Worm (Caenorhabditis elegans): ENCODE data around the gene ZC15.10.
A peak's percentile ranks its signal among the peaks of the same experiment; 100 is the strongest.

Gene ZC15.10

DNA sequence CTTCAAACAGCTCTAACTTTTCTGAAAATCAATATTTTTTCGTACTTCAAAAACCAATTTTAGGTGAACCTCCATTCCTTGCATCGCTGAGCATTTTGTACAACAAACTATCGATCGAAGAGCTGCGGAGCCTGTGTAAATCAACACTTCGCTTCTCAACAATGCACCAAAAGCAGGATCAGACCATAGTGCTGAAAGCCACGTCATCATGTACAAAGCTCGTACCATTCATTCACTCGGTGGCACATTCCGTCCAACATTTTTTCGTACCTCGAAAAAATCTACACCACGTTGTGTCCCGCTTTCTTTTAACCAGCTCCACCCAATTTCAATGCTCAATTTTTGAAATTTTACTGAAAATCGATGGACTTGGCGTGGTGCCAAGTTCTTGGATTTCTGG is at the start of gene ZC15.10:
Gene ZC15.10 (plus strand): TSS at position 162 of the 400 bp plus-strand sequence.
- TF ChIP-seq ceh-82 (tag; optimal IDR thresholded peaks at IDR 0.05) (no peak), R02D3.7 (tag; optimal IDR thresholded peaks at IDR 0.05) (no peak), dmd-4 (tag; optimal IDR thresholded peaks at IDR 0.05) (no peak), C34F6.9 (tag; optimal IDR thresholded peaks at IDR 0.05) (no peak), mab-5 (tag; optimal IDR thresholded peaks at IDR 0.05) (no peak), mdl-1 (tag; optimal IDR thresholded peaks at IDR 0.05) (no peak), Y55F3AM.14 (GFP tag; optimal IDR thresholded peaks at IDR 0.05) (no peak), alr-1 (tag; optimal IDR thresholded peaks at IDR 0.05) (no peak), ZK546.5 (tag; optimal IDR thresholded peaks at IDR 0.05) (no peak), elt-1 (tag; optimal IDR thresholded peaks at IDR 0.05) (no peak), ztf-1 (GFP tag; conservative IDR thresholded peaks at IDR 0.05) (no peak), sma-3 (GFP tag; optimal IDR thresholded peaks at IDR 0.05) (no peak)

- TF ChIP-seq nhr-25 (tag; optimal IDR thresholded peaks at IDR 0.05) (no peak), ceh-16 (tag; optimal IDR thresholded peaks at IDR 0.05) (no peak), F13H6.1 (tag; optimal IDR thresholded peaks at IDR 0.05) (no peak), dmd-4 (tag; optimal IDR thresholded peaks at IDR 0.05) (no peak), lsy-2 (tag; optimal IDR thresholded peaks at IDR 0.05) (no peak)
These were observed 43.5 kb upstream of the ZC15.10 start, which contains the start of gene mdt-17 for ce11 chrV:20266992-20267391. Gene mdt-17 (minus strand): TSS chrV:20267247.

- TF ChIP-seq sma-9 (GFP tag; optimal IDR thresholded peaks at IDR 0.05) (no peak), sma-9 (tag; optimal IDR thresholded peaks at IDR 0.05) (no peak), R02D3.7 (tag; optimal IDR thresholded peaks at IDR 0.05) (peak; percentile 57), ZK546.5 (tag; optimal IDR thresholded peaks at IDR 0.05) (no peak), mbf-1 (tag; optimal IDR thresholded peaks at IDR 0.05) (no peak), fos-1 (tag; optimal IDR thresholded peaks at IDR 0.05) (peak; percentile 5), nhr-21 (tag; optimal IDR thresholded peaks at IDR 0.05) (no peak), nhr-6 (tag; optimal IDR thresholded peaks at IDR 0.05) (no peak), nhr-129 (tag; optimal IDR thresholded peaks at IDR 0.05) (peak; percentile 57), nhr-25 (tag; optimal IDR thresholded peaks at IDR 0.05) (no peak), elt-3 (tag; optimal IDR thresholded peaks at IDR 0.05) (no peak), crh-2 (tag; optimal IDR thresholded peaks at IDR 0.05) (peak; percentile 70), Y55F3AM.14 (GFP tag; optimal IDR thresholded peaks at IDR 0.05) (no peak), sem-4 (tag; optimal IDR thresholded peaks at IDR 0.05) (no peak), nhr-12 (tag; optimal IDR thresholded peaks at IDR 0.05) (no peak), ztf-4 (tag; optimal IDR thresholded peaks at IDR 0.05) (no peak), sma-3 (GFP tag; optimal IDR thresholded peaks at IDR 0.05) (peak; percentile 12), ztf-11 (tag; optimal IDR thresholded peaks at IDR 0.05) (no peak), gmeb-1 (tag; optimal IDR thresholded peaks at IDR 0.05) (peak; percentile 55), dmd-4 (tag; optimal IDR thresholded peaks at IDR 0.05) (no peak), zag-1 (tag; optimal IDR thresholded peaks at IDR 0.05) (no peak), lin-13 (GFP tag; optimal IDR thresholded peaks at IDR 0.05) (peak; percentile 48), nhr-77 (tag; optimal IDR thresholded peaks at IDR 0.05) (no peak), mdl-1 (tag; optimal IDR thresholded peaks at IDR 0.05) (no peak), lsy-2 (tag; optimal IDR thresholded peaks at IDR 0.05) (peak in 1 of 2 experiments; percentile 69), F13H6.1 (tag; optimal IDR thresholded peaks at IDR 0.05) (no peak), unc-55 (GFP tag; optimal IDR thresholded peaks at IDR 0.05) (peak; percentile 89), egl-27 (tag; optimal IDR thresholded peaks at IDR 0.05) (no peak), ceh-16 (tag; optimal IDR thresholded peaks at IDR 0.05) (no peak), C34F6.9 (tag; optimal IDR thresholded peaks at IDR 0.05) (peak; percentile 56), unc-62 (GFP tag; optimal IDR thresholded peaks at IDR 0.05) (no peak), snpc-4 (tag; optimal IDR thresholded peaks at IDR 0.05) (no peak), nhr-23 (tag; optimal IDR thresholded peaks at IDR 0.05) (no peak)
These were observed 40.8 kb upstream of the ZC15.10 start, which contains the start of the genes prmt-1 and cdkr-3 for ce11 chrV:20269661-20270137. Gene prmt-1 (minus strand): TSS chrV:20269711. Gene cdkr-3 (plus strand): TSS chrV:20270107.

ce11 chrV:20276923-20277322 is 33.6 kb upstream of the ZC15.10 start:
- TF ChIP-seq unc-39 (tag; optimal IDR thresholded peaks at IDR 0.05) (no peak), nhr-25 (tag; optimal IDR thresholded peaks at IDR 0.05) (no peak), R02D3.7 (tag; optimal IDR thresholded peaks at IDR 0.05) (no peak), blmp-1 (tag; optimal IDR thresholded peaks at IDR 0.05; ENCODE audit: insufficient read depth) (no peak), ZK546.5 (tag; optimal IDR thresholded peaks at IDR 0.05) (no peak), C34F6.9 (tag; optimal IDR thresholded peaks at IDR 0.05) (no peak), nhr-21 (tag; optimal IDR thresholded peaks at IDR 0.05) (no peak), nhr-77 (tag; optimal IDR thresholded peaks at IDR 0.05) (no peak), mdl-1 (tag; optimal IDR thresholded peaks at IDR 0.05) (no peak), unc-55 (GFP tag; optimal IDR thresholded peaks at IDR 0.05) (no peak), elt-3 (tag; optimal IDR thresholded peaks at IDR 0.05) (no peak), nhr-6 (tag; optimal IDR thresholded peaks at IDR 0.05) (no peak), elt-1 (tag; optimal IDR thresholded peaks at IDR 0.05) (no peak), Y55F3AM.14 (GFP tag; optimal IDR thresholded peaks at IDR 0.05) (no peak), nhr-237 (tag; optimal IDR thresholded peaks at IDR 0.05) (no peak), ceh-82 (tag; optimal IDR thresholded peaks at IDR 0.05) (no peak), ztf-4 (tag; optimal IDR thresholded peaks at IDR 0.05) (no peak), F13H6.1 (tag; optimal IDR thresholded peaks at IDR 0.05) (no peak), sem-4 (tag; optimal IDR thresholded peaks at IDR 0.05) (no peak)

All from whole organism, L2 larva.